Worm (Caenorhabditis elegans): Measurements from ENCODE around the gene str-20.

The str-20 gene

ce11 chrV:738770-739169 lies 17.5 kb upstream of the str-20 start, which contains the start of gene srj-24:
TSS of gene srj-24 (minus strand) at chrV:738870.
- TF ChIP-seq ztf-4 (tag; optimal IDR thresholded peaks at IDR 0.05) (no peak), ceh-88 (GFP tag; IDR thresholded peaks at IDR 0.05) (no peak), fkh-4 (tag; optimal IDR thresholded peaks at IDR 0.05; ENCODE audit: borderline replicate concordance) (no peak), fos-1 (tag; optimal IDR thresholded peaks at IDR 0.05) (no peak), ceh-8 (GFP tag; optimal IDR thresholded peaks at IDR 0.05) (no peak), jun-1 (tag; optimal IDR thresholded peaks at IDR 0.05) (no peak), pqm-1 (tag; optimal IDR thresholded peaks at IDR 0.05) (no peak), lin-35 (GFP tag; optimal IDR thresholded peaks at IDR 0.05) (no peak), zip-4 (GFP tag; optimal IDR thresholded peaks at IDR 0.05) (no peak), ets-5 (GFP tag; IDR thresholded peaks at IDR 0.05) (no peak), nhr-71 (tag; optimal IDR thresholded peaks at IDR 0.05) (no peak), nhr-47 (tag; optimal IDR thresholded peaks at IDR 0.05) (no peak), sptf-1 (tag; optimal IDR thresholded peaks at IDR 0.05) (no peak), skn-1 (tag; optimal IDR thresholded peaks at IDR 0.05) (no peak), xbp-1 (tag; optimal IDR thresholded peaks at IDR 0.05) (no peak), rnt-1 (tag; optimal IDR thresholded peaks at IDR 0.05) (no peak), snpc-4 (tag; optimal IDR thresholded peaks at IDR 0.05) (no peak), lin-14 (GFP tag; optimal IDR thresholded peaks at IDR 0.05) (no peak), ama-1 (optimal IDR thresholded peaks at IDR 0.05) (no peak), nhr-76 (tag; optimal IDR thresholded peaks at IDR 0.05) (no peak)

- no peak for TF ChIP-seq snpc-4 (tag; optimal IDR thresholded peaks at IDR 0.05)
- no peak for TF ChIP-seq efl-1 (optimal IDR thresholded peaks at IDR 0.05)
- peak in 1 of 2 experiments; percentile 32 for TF ChIP-seq efl-1 (GFP tag; optimal IDR thresholded peaks at IDR 0.05 in 1 of 2)
Observed at ce11 chrV:741820-742219, 14.4 kb upstream of the str-20 start, which contains the start of gene C05E4.7. TSS of gene C05E4.7 (plus strand) at chrV:742120.

- TF ChIP-seq pax-3 (tag; optimal IDR thresholded peaks at IDR 0.05), result no peak
- TF ChIP-seq nhr-84 (tag; optimal IDR thresholded peaks at IDR 0.05), result no peak
- TF ChIP-seq sup-37 (GFP tag; optimal IDR thresholded peaks at IDR 0.05), result no peak
- no peak for TF ChIP-seq egl-27 (tag; optimal IDR thresholded peaks at IDR 0.05)
- TF ChIP-seq fkh-8 (tag; optimal IDR thresholded peaks at IDR 0.05), result no peak
- TF ChIP-seq dsc-1 (tag; optimal IDR thresholded peaks at IDR 0.05), result no peak
- no peak for TF ChIP-seq irx-1 (tag; optimal IDR thresholded peaks at IDR 0.05)
- no peak for TF ChIP-seq grh-1 (GFP tag; IDR thresholded peaks at IDR 0.05)
- TF ChIP-seq mef-2 (tag; optimal IDR thresholded peaks at IDR 0.05), result no peak
- TF ChIP-seq aha-1 (tag; optimal IDR thresholded peaks at IDR 0.05), result no peak
- TF ChIP-seq nhr-28 (tag; optimal IDR thresholded peaks at IDR 0.05), result no peak
- TF ChIP-seq unc-98 (GFP tag; IDR thresholded peaks at IDR 0.05), result no peak
- no peak for TF ChIP-seq ceh-82 (tag; optimal IDR thresholded peaks at IDR 0.05)
- no peak for TF ChIP-seq nhr-20 (tag; optimal IDR thresholded peaks at IDR 0.05)
- TF ChIP-seq lin-35 (GFP tag; optimal IDR thresholded peaks at IDR 0.05), result no peak
- no peak for TF ChIP-seq sox-4 (tag; optimal IDR thresholded peaks at IDR 0.05)
Observed at ce11 chrV:743348-743747, 12.9 kb upstream of the str-20 start, which contains the start of gene str-134. TSS of gene str-134 (plus strand) at chrV:743648.

ce11 chrV:748044-748443 lies 8.2 kb upstream of the str-20 start, which contains the start of gene sri-4:
TSS of gene sri-4 (plus strand) at chrV:748344.
- TF ChIP-seq xbp-1 (tag; optimal IDR thresholded peaks at IDR 0.05), result no peak
- no peak for TF ChIP-seq egl-27 (tag; optimal IDR thresholded peaks at IDR 0.05)
- no peak for TF ChIP-seq aha-1 (tag; optimal IDR thresholded peaks at IDR 0.05)
- no peak for TF ChIP-seq grh-1 (GFP tag; IDR thresholded peaks at IDR 0.05)
- TF ChIP-seq efl-1 (optimal IDR thresholded peaks at IDR 0.05), result no peak
- no peak for TF ChIP-seq efl-1 (GFP tag; optimal IDR thresholded peaks at IDR 0.05 in 1 of 2)
- TF ChIP-seq ceh-8 (GFP tag; optimal IDR thresholded peaks at IDR 0.05), result no peak
- TF ChIP-seq ceh-63 (GFP tag; optimal IDR thresholded peaks at IDR 0.05), result no peak
- TF ChIP-seq elt-3 (tag; optimal IDR thresholded peaks at IDR 0.05), result no peak
